Worm (Caenorhabditis elegans) whole organism, L1 larva: ENCODE data around the gene zip-1.

ENCODE experiments used
- F16B12.6 ChIP-seq: fragments of 150-350 bp; optimal IDR thresholded peaks from 2 replicates; lab custom pipeline; 2014; ENCODE audit warnings: missing biosample characterization, missing genetic modification characterization
- mdl-1 ChIP-seq, 2 experiments: fragments of 150-350 bp; optimal IDR thresholded peaks; 2 replicates each; lab custom pipeline; 2014 to 2017; ENCODE audit warnings: missing biosample characterization in 2 of 2, missing genetic modification characterization in 2 of 2, inconsistent platforms in 1 of 2
- nhr-11 ChIP-seq: fragments of 150-350 bp; optimal IDR thresholded peaks from 2 replicates; lab custom pipeline; 2014; ENCODE audit warnings: missing biosample characterization, missing genetic modification characterization

DNA sequence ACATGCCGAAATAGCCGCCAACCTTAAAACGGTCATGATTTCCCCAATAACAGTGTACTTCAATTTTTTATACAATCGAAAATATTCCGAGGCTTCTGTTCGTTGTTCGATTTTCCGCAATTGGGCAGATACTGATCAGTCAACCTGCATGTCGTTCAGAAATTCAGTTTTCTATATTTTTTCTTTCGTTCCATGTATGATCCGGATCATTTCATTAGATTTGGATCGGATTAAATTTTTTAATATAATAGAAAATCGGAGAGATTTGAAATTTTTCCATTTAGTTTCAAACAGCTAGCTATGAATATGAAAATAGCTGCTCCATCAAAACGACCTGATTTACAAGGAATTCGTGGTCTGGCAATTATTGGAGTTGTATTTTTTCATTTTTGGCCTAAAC lies 18.4 kb upstream of the zip-1 start, which contains the start of gene Y75B8A.37:
- TF ChIP-seq mdl-1 (tag; optimal IDR thresholded peaks at IDR 0.05; lab: Kevin White, UChicago): no peak
- no peak for TF ChIP-seq F16B12.6 (tag; lab: Kevin White, UChicago)
- TF ChIP-seq nhr-11 (tag; lab: Kevin White, UChicago): no peak
